Worm (Caenorhabditis elegans) whole organism, L3 larva: ENCODE results near the gene T06E4.7.

Experiments
- R02D3.7 ChIP-seq: fragments of 150-350 bp; optimal IDR thresholded peaks from 2 replicates; lab custom pipeline; 2014; ENCODE audit warnings: missing biosample characterization, missing genetic modification characterization
- ZK546.5 ChIP-seq: sonication (generic microtip); optimal IDR thresholded peaks from 2 replicates; lab custom pipeline; 2017; ENCODE audit warnings: missing biosample characterization, missing genetic modification characterization
- aly-2 ChIP-seq: fragments of 150-350 bp; optimal IDR thresholded peaks from 2 replicates; lab custom pipeline; 2014; ENCODE audit warnings: missing biosample characterization, missing genetic modification characterization
- ama-1 ChIP-seq: fragments of 150-350 bp; optimal IDR thresholded peaks from 2 replicates; lab custom pipeline; 2018
- ceh-16 ChIP-seq: sonication (generic microtip); optimal IDR thresholded peaks from 2 replicates; lab custom pipeline; 2017; ENCODE audit warnings: missing biosample characterization, missing genetic modification characterization
- ceh-82 ChIP-seq: fragments of 150-350 bp; optimal IDR thresholded peaks from 2 replicates; lab custom pipeline; 2014; ENCODE audit warnings: missing biosample characterization, missing genetic modification characterization
- ceh-9 ChIP-seq: sonication (generic microtip); optimal IDR thresholded peaks from 2 replicates; lab custom pipeline; 2018; ENCODE audit warnings: missing biosample characterization, missing genetic modification characterization
- egl-27 ChIP-seq: sonication (generic microtip); optimal IDR thresholded peaks from 4 replicates; lab custom pipeline; 2017; ENCODE audit warnings: missing biosample characterization, missing genetic modification reagents, missing genetic modification characterization
- egl-5 ChIP-seq: fragments of 150-350 bp; optimal IDR thresholded peaks from 2 replicates; lab custom pipeline; 2017; ENCODE audit warnings: missing biosample characterization, missing genetic modification reagents, missing genetic modification characterization, inconsistent platforms
- elt-1 ChIP-seq: fragments of 150-350 bp; optimal IDR thresholded peaks from 2 replicates; lab custom pipeline; 2014; ENCODE audit warnings: missing biosample characterization, missing genetic modification characterization
- elt-2 ChIP-seq: sonication (generic microtip); optimal IDR thresholded peaks from 2 replicates; lab custom pipeline; 2016; ENCODE audit warnings: missing genetic modification reagents, mild to moderate bottlenecking, missing genetic modification characterization, missing compliant biosample characterization
- elt-3 ChIP-seq, 3 experiments: fragments of 150-350 bp in 1 of 3; sonication (generic microtip) in 2 of 3; optimal IDR thresholded peaks; 2 replicates in 2 of 3; 4 replicates in 1 of 3; lab custom pipeline; 2014 to 2017; ENCODE audit warnings: missing biosample characterization in 3 of 3, missing genetic modification characterization in 3 of 3
- fkh-10 ChIP-seq: sonication (generic microtip); optimal IDR thresholded peaks from 2 replicates; lab custom pipeline; 2017; ENCODE audit warnings: missing biosample characterization, missing genetic modification reagents, missing genetic modification characterization
- fos-1 ChIP-seq: fragments of 150-350 bp; optimal IDR thresholded peaks from 2 replicates; lab custom pipeline; 2014; ENCODE audit warnings: missing biosample characterization, missing genetic modification characterization
- hmg-11 ChIP-seq: sonication (generic microtip); optimal IDR thresholded peaks from 2 replicates; lab custom pipeline; 2016; ENCODE audit warnings: missing genetic modification characterization, missing compliant biosample characterization
- jun-1 ChIP-seq: fragments of 150-350 bp; optimal IDR thresholded peaks from 2 replicates; lab custom pipeline; 2014; ENCODE audit warnings: missing biosample characterization, missing genetic modification reagents, missing genetic modification characterization
- lin-15B ChIP-seq: fragments of 150-350 bp; optimal IDR thresholded peaks from 2 replicates; lab custom pipeline; 2014; ENCODE audit warnings: missing biosample characterization, missing genetic modification characterization
- lsy-12 ChIP-seq: sonication (generic microtip); optimal IDR thresholded peaks from 2 replicates; lab custom pipeline; 2016; ENCODE audit warnings: mild to moderate bottlenecking, missing genetic modification characterization, missing compliant biosample characterization
- mdl-1 ChIP-seq: fragments of 150-350 bp; optimal IDR thresholded peaks from 2 replicates; lab custom pipeline; 2014; ENCODE audit warnings: missing biosample characterization, missing genetic modification characterization
- mml-1 ChIP-seq: fragments of 150-350 bp; sonication (generic microtip); optimal IDR thresholded peaks from 3 replicates; lab custom pipeline; 2014; ENCODE audit warnings: missing biosample characterization, missing genetic modification characterization
- nfya-1 ChIP-seq: sonication (generic microtip); optimal IDR thresholded peaks from 2 replicates; lab custom pipeline; 2017; ENCODE audit warnings: missing genetic modification characterization, mild to moderate bottlenecking, missing compliant biosample characterization, antibody characterized with exemption, moderate library complexity; ENCODE audit not compliant: insufficient read depth
- nhr-12 ChIP-seq: fragments of 150-350 bp; optimal IDR thresholded peaks from 2 replicates; lab custom pipeline; 2014; ENCODE audit warnings: missing biosample characterization, missing genetic modification characterization
- nhr-23 ChIP-seq: fragments of 150-350 bp; optimal IDR thresholded peaks from 2 replicates; lab custom pipeline; 2014; ENCODE audit warnings: missing biosample characterization, missing genetic modification reagents, missing genetic modification characterization
- nhr-237 ChIP-seq: fragments of 150-350 bp; optimal IDR thresholded peaks from 2 replicates; lab custom pipeline; 2014; ENCODE audit warnings: missing biosample characterization, missing genetic modification characterization
- nhr-28 ChIP-seq: fragments of 150-350 bp; optimal IDR thresholded peaks from 2 replicates; lab custom pipeline; 2014; ENCODE audit warnings: missing biosample characterization, missing genetic modification characterization
- nhr-43 ChIP-seq: sonication (generic microtip); optimal IDR thresholded peaks from 2 replicates; lab custom pipeline; 2016; ENCODE audit warnings: mild to moderate bottlenecking, missing genetic modification characterization, missing compliant biosample characterization; ENCODE audit not compliant: poor library complexity, severe bottlenecking
- nhr-67 ChIP-seq: fragments of 150-350 bp; optimal IDR thresholded peaks from 2 replicates; lab custom pipeline; 2014; ENCODE audit warnings: missing biosample characterization, missing genetic modification characterization
- nhr-76 ChIP-seq: fragments of 150-350 bp; sonication (generic microtip); optimal IDR thresholded peaks from 5 replicates; lab custom pipeline; 2014; ENCODE audit warnings: missing biosample characterization, missing genetic modification characterization
- nhr-77 ChIP-seq: fragments of 150-350 bp; optimal IDR thresholded peaks from 2 replicates; lab custom pipeline; 2014; ENCODE audit warnings: missing biosample characterization, missing genetic modification characterization
- pha-4 ChIP-seq: fragments of 150-350 bp; optimal IDR thresholded peaks from 2 replicates; lab custom pipeline; 2014; ENCODE audit warnings: missing biosample characterization, missing genetic modification reagents, missing genetic modification characterization
- pqm-1 ChIP-seq: fragments of 150-350 bp; optimal IDR thresholded peaks from 2 replicates; lab custom pipeline; 2017; ENCODE audit warnings: missing biosample characterization, missing genetic modification characterization, inconsistent platforms
- sea-2 ChIP-seq: fragments of 150-350 bp; sonication (generic microtip); optimal IDR thresholded peaks from 4 replicates; lab custom pipeline; 2014; ENCODE audit warnings: missing biosample characterization, missing genetic modification reagents, missing genetic modification characterization
- snpc-4 ChIP-seq: fragments of 150-350 bp; optimal IDR thresholded peaks from 2 replicates; lab custom pipeline; 2014; ENCODE audit warnings: missing biosample characterization, missing genetic modification characterization
- tbx-2 ChIP-seq: sonication (generic microtip); optimal IDR thresholded peaks from 2 replicates; lab custom pipeline; 2016; ENCODE audit warnings: mild to moderate bottlenecking, missing genetic modification characterization, missing compliant biosample characterization
- unc-39 ChIP-seq: sonication (generic microtip); optimal IDR thresholded peaks from 4 replicates; lab custom pipeline; 2017; ENCODE audit warnings: missing biosample characterization, missing genetic modification characterization
- zag-1 ChIP-seq: fragments of 150-350 bp; optimal IDR thresholded peaks from 2 replicates; lab custom pipeline; 2014; ENCODE audit warnings: missing biosample characterization, missing genetic modification characterization
- ztf-11 ChIP-seq: fragments of 150-350 bp; optimal IDR thresholded peaks from 2 replicates; lab custom pipeline; 2014; ENCODE audit warnings: missing biosample characterization, missing genetic modification characterization

T06E4.7 gene

ce11 chrV:9622834-9623233 is 3.4 kb upstream of the T06E4.7 start, which contains the start of gene idpc-5:
idpc-5 (minus strand) TSS chrV:9622934.
- TF ChIP-seq egl-27 (tag; lab: Kevin White, UChicago) (no peak), elt-3 (tag; optimal IDR thresholded peaks at IDR 0.05; lab: Kevin White, UChicago) (no peak), nhr-237 (tag; lab: Kevin White, UChicago) (no peak), elt-2 (tag; lab: Kevin White, UChicago) (no peak), nhr-28 (tag; lab: Kevin White, UChicago) (no peak), ceh-9 (tag; lab: Kevin White, UChicago) (no peak), nhr-12 (tag; lab: Kevin White, UChicago) (no peak), nhr-43 (tag; lab: Kevin White, UChicago) (no peak), pqm-1 (no peak), mdl-1 (tag; lab: Kevin White, UChicago) (no peak), lin-15B (tag; lab: Kevin White, UChicago) (no peak), nhr-23 (tag; lab: Kevin White, UChicago) (no peak), nhr-67 (tag; lab: Kevin White, UChicago) (no peak), hmg-11 (tag; lab: Kevin White, UChicago) (no peak)

- TF ChIP-seq ama-1 (lab: Kevin White, UChicago) (no peak), ceh-16 (tag; lab: Kevin White, UChicago) (no peak), nhr-77 (tag; lab: Kevin White, UChicago) (no peak), elt-2 (tag; lab: Kevin White, UChicago) (no peak), nfya-1 (tag; lab: Kevin White, UChicago) (no peak), egl-5 (tag; lab: Kevin White, UChicago) (no peak), aly-2 (tag; lab: Kevin White, UChicago) (no peak), elt-1 (tag; lab: Kevin White, UChicago) (no peak), zag-1 (no peak), elt-3 (tag; optimal IDR thresholded peaks at IDR 0.05; lab: Kevin White, UChicago) (no peak), mdl-1 (tag; lab: Kevin White, UChicago) (no peak), fkh-10 (no peak), snpc-4 (tag; lab: Kevin White, UChicago) (no peak), fos-1 (tag; lab: Kevin White, UChicago) (no peak), sea-2 (GFP tag; lab: Kevin White, UChicago) (no peak), mml-1 (tag; lab: Kevin White, UChicago) (no peak), hmg-11 (tag; lab: Kevin White, UChicago) (no peak), ceh-9 (tag; lab: Kevin White, UChicago) (no peak)
These were observed 1.1 kb upstream of the T06E4.7 start, which contains the start of gene idpc-4 for ce11 chrV:9625122-9625521. idpc-4 (plus strand) TSS chrV:9625422.

- TF ChIP-seq nhr-76 (tag; lab: Kevin White, UChicago) (no peak), pqm-1 (no peak), ceh-82 (no peak), ztf-11 (tag; lab: Kevin White, UChicago) (no peak), aly-2 (tag; lab: Kevin White, UChicago) (no peak), lsy-12 (no peak), egl-5 (tag; lab: Kevin White, UChicago) (no peak), snpc-4 (tag; lab: Kevin White, UChicago) (no peak), pha-4 (tag; lab: Kevin White, UChicago) (no peak), tbx-2 (tag; lab: Kevin White, UChicago) (no peak)
- TF ChIP-seq, all 47 proteins: peak for 0
These were observed 2.4 kb downstream of the T06E4.7 start for ce11 chrV:9628603-9629002.

ce11 chrV:9629114-9629513 is 2.9 kb downstream of the T06E4.7 start, which contains the start of gene idpc-3:
idpc-3 (minus strand) TSS chrV:9629214.
- TF ChIP-seq nfya-1 (tag; lab: Kevin White, UChicago): no peak
- no peak for TF ChIP-seq aly-2 (tag; lab: Kevin White, UChicago)
- TF ChIP-seq elt-2 (tag; lab: Kevin White, UChicago): no peak
- no peak for TF ChIP-seq sea-2 (GFP tag; lab: Kevin White, UChicago)
- no peak for TF ChIP-seq pha-4 (tag; lab: Kevin White, UChicago)
- TF ChIP-seq ZK546.5 (tag; lab: Kevin White, UChicago): no peak
- TF ChIP-seq lsy-12: no peak
- TF ChIP-seq unc-39 (tag; lab: Kevin White, UChicago): no peak
- TF ChIP-seq ama-1 (lab: Kevin White, UChicago): no peak
- no peak for TF ChIP-seq R02D3.7 (tag; lab: Kevin White, UChicago)
- TF ChIP-seq hmg-11 (tag; lab: Kevin White, UChicago): no peak
- no peak for TF ChIP-seq nhr-43 (tag; lab: Kevin White, UChicago)
- no peak for TF ChIP-seq jun-1 (tag; lab: Kevin White, UChicago)
- no peak for TF ChIP-seq mdl-1 (tag; lab: Kevin White, UChicago)
